Fruit fly (Drosophila melanogaster) whole organism, embryonic: ENCODE results near the gene CG5828.

Experiments used
- B-H1 ChIP-seq: fragments of 200-800 bp; sonication (Bioruptor generic); IDR thresholded peaks from 3 replicates; pipeline ENCODE4 v1.3.6; 2022; ENCODE audit warnings: missing biosample characterization, missing genetic modification characterization
- B-H2 ChIP-seq: fragments of 200-800 bp; sonication (Bioruptor generic); optimal IDR thresholded peaks from 2 replicates; lab custom pipeline; 2018; ENCODE audit warnings: missing biosample characterization, mild to moderate bottlenecking, missing genetic modification characterization
- Blimp-1 ChIP-seq: fragments of 200-800 bp; sonication (Bioruptor generic); optimal IDR thresholded peaks from 3 replicates; lab custom pipeline; 2018; ENCODE audit warnings: missing biosample characterization, missing genetic modification characterization, mild to moderate bottlenecking, moderate library complexity, missing genetic modification reagents
- CG10267 ChIP-seq: fragments of 200-800 bp; sonication (Bioruptor generic); optimal IDR thresholded peaks from 2 replicates; lab custom pipeline; 2018; ENCODE audit warnings: missing biosample characterization, mild to moderate bottlenecking, missing genetic modification characterization, moderate library complexity
- CG10959 ChIP-seq: fragments of 200-800 bp; sonication (Bioruptor generic); IDR thresholded peaks from 2 replicates; pipeline ENCODE4 v1.3.6; 2022; ENCODE audit warnings: missing biosample characterization, missing genetic modification characterization
- CG12104 ChIP-seq: fragments of 200-800 bp; sonication (Bioruptor generic); optimal IDR thresholded peaks from 3 replicates; lab custom pipeline; 2016; ENCODE audit warnings: missing biosample characterization, missing genetic modification characterization
- CG1233 ChIP-seq: fragments of 200-800 bp; sonication (Bioruptor generic); optimal IDR thresholded peaks from 4 replicates; lab custom pipeline; 2018; ENCODE audit warnings: missing biosample characterization, mild to moderate bottlenecking, missing genetic modification characterization
- CG14441 ChIP-seq: fragments of 200-800 bp; sonication (Bioruptor generic); IDR thresholded peaks from 2 replicates; pipeline ENCODE4 v1.3.6; 2022; ENCODE audit warnings: missing biosample characterization, missing genetic modification characterization
- CG14710 ChIP-seq: fragments of 200-800 bp; sonication (Bioruptor generic); optimal IDR thresholded peaks from 3 replicates; lab custom pipeline; 2019; ENCODE audit warnings: missing biosample characterization, mild to moderate bottlenecking, missing genetic modification characterization, moderate library complexity
- CG15514 ChIP-seq: fragments of 200-800 bp; sonication (Bioruptor generic); optimal IDR thresholded peaks from 3 replicates; lab custom pipeline; 2017; ENCODE audit warnings: missing biosample characterization, missing genetic modification characterization, mild to moderate bottlenecking, moderate library complexity, missing genetic modification reagents
- CG16779 ChIP-seq: fragments of 200-800 bp; sonication (Bioruptor generic); IDR thresholded peaks from 2 replicates; pipeline ENCODE4 v1.3.6; 2022; ENCODE audit warnings: missing biosample characterization, missing genetic modification characterization
- CG17912 ChIP-seq: fragments of 200-800 bp; sonication (Bioruptor generic); optimal IDR thresholded peaks from 2 replicates; lab custom pipeline; 2018; ENCODE audit warnings: missing biosample characterization, mild to moderate bottlenecking, missing genetic modification characterization
- CG18619 ChIP-seq: fragments of 200-800 bp; sonication (Bioruptor generic); optimal IDR thresholded peaks from 3 replicates; lab custom pipeline; 2017; ENCODE audit warnings: missing biosample characterization, mild to moderate bottlenecking, missing genetic modification characterization
- CG18764 ChIP-seq: fragments of 200-800 bp; sonication (Bioruptor generic); optimal IDR thresholded peaks from 3 replicates; lab custom pipeline; 2016; ENCODE audit warnings: missing biosample characterization, missing genetic modification characterization
- CG31388 ChIP-seq: fragments of 200-800 bp; sonication (Bioruptor generic); optimal IDR thresholded peaks from 2 replicates; lab custom pipeline; 2016; ENCODE audit warnings: missing biosample characterization, missing genetic modification characterization
- CG33213 ChIP-seq: fragments of 200-800 bp; sonication (Bioruptor generic); optimal IDR thresholded peaks from 3 replicates; lab custom pipeline; 2016; ENCODE audit warnings: missing biosample characterization, missing genetic modification characterization
- CG34376 ChIP-seq: fragments of 200-800 bp; sonication (Bioruptor generic); optimal IDR thresholded peaks from 2 replicates; lab custom pipeline; 2018; ENCODE audit warnings: missing biosample characterization, mild to moderate bottlenecking, missing genetic modification characterization
- CG34422 ChIP-seq: fragments of 200-800 bp; sonication (Bioruptor generic); IDR thresholded peaks from 3 replicates; pipeline ENCODE4 v1.3.6; 2022; ENCODE audit warnings: missing biosample characterization, missing genetic modification characterization
- CG7745 ChIP-seq: fragments of 200-800 bp; sonication (Bioruptor generic); optimal IDR thresholded peaks from 2 replicates; lab custom pipeline; 2018; ENCODE audit warnings: missing biosample characterization, mild to moderate bottlenecking, missing genetic modification characterization, moderate library complexity
- CG7839 ChIP-seq: fragments of 200-800 bp; sonication (Bioruptor generic); optimal IDR thresholded peaks from 3 replicates; lab custom pipeline; 2018; ENCODE audit warnings: missing biosample characterization, mild to moderate bottlenecking, missing genetic modification characterization, moderate library complexity
- CG8944 ChIP-seq: fragments of 200-800 bp; sonication (Bioruptor generic); optimal IDR thresholded peaks from 3 replicates; lab custom pipeline; 2016; ENCODE audit warnings: missing biosample characterization, missing genetic modification characterization
- CG9797 ChIP-seq: fragments of 200-800 bp; sonication (Bioruptor generic); optimal IDR thresholded peaks from 3 replicates; lab custom pipeline; 2018; ENCODE audit warnings: missing biosample characterization, mild to moderate bottlenecking, missing genetic modification characterization
- CHES-1-like ChIP-seq: fragments of 200-800 bp; sonication (Bioruptor generic); optimal IDR thresholded peaks from 2 replicates; lab custom pipeline; 2016; ENCODE audit warnings: missing biosample characterization, missing genetic modification characterization
- D ChIP-seq, 2 experiments: fragments of 200-800 bp in 1 of 2; fragments of >200 bp in 1 of 2; sonication (Bioruptor generic) in 1 of 2; optimal IDR thresholded peaks; 2 replicates in 1 of 2; 3 replicates in 1 of 2; lab custom pipeline; 2017; ENCODE audit warnings: mild to moderate bottlenecking in 1 of 2, missing biosample characterization in 1 of 2, missing genetic modification characterization in 1 of 2, missing genetic modification reagents in 1 of 2
- Doc2 ChIP-seq: fragments of 200-800 bp; sonication (Bioruptor generic); IDR thresholded peaks from 2 replicates; pipeline ENCODE4 v1.3.6; 2022; ENCODE audit warnings: missing biosample characterization, missing genetic modification characterization
- Doc3 ChIP-seq: fragments of 200-800 bp; sonication (Bioruptor generic); IDR thresholded peaks from 3 replicates; pipeline ENCODE4 v1.3.6; 2022; ENCODE audit warnings: missing biosample characterization, missing genetic modification characterization; ENCODE audit not compliant: partially characterized antibody
- H2.0 ChIP-seq: fragments of 200-800 bp; sonication (Bioruptor generic); IDR thresholded peaks from 2 replicates; pipeline ENCODE4 v1.3.6; 2022; ENCODE audit warnings: missing biosample characterization, missing genetic modification characterization
- HLH3B ChIP-seq: fragments of 200-800 bp; sonication (Bioruptor generic); IDR thresholded peaks from 2 replicates; pipeline ENCODE4 v1.3.6; 2022; ENCODE audit warnings: missing biosample characterization, missing genetic modification characterization
- HmgD ChIP-seq: fragments of 200-800 bp; sonication (Bioruptor generic); optimal IDR thresholded peaks from 3 replicates; lab custom pipeline; 2016; ENCODE audit warnings: missing biosample characterization, missing genetic modification characterization
- Jarid2 ChIP-seq: fragments of 200-800 bp; sonication (Bioruptor generic); optimal IDR thresholded peaks from 3 replicates; lab custom pipeline; 2017; ENCODE audit warnings: mild to moderate bottlenecking, missing biosample characterization, missing genetic modification reagents, missing genetic modification characterization
- Kr ChIP-seq: fragments of 200-800 bp; sonication (Bioruptor generic); optimal IDR thresholded peaks from 2 replicates; lab custom pipeline; 2017; ENCODE audit warnings: missing biosample characterization, mild to moderate bottlenecking, missing genetic modification characterization
- Lhr ChIP-seq: fragments of 200-800 bp; sonication (Bioruptor generic); optimal IDR thresholded peaks from 3 replicates; lab custom pipeline; 2017; ENCODE audit warnings: mild to moderate bottlenecking, missing biosample characterization, missing genetic modification reagents, missing genetic modification characterization
- MBD-R2 ChIP-seq: fragments of 200-800 bp; sonication (Bioruptor generic); IDR thresholded peaks from 2 replicates; pipeline ENCODE4 v1.3.6; 2022; ENCODE audit warnings: missing biosample characterization, missing genetic modification characterization
- NK7.1 ChIP-seq: fragments of 200-800 bp; sonication (Bioruptor generic); optimal IDR thresholded peaks from 3 replicates; lab custom pipeline; 2016; ENCODE audit warnings: missing biosample characterization, missing genetic modification characterization
- Pdp1 ChIP-seq, 2 experiments: fragments of 200-800 bp; sonication (Bioruptor generic); optimal IDR thresholded peaks; 3 replicates each; lab custom pipeline; 2016; ENCODE audit warnings: missing biosample characterization in 2 of 2, missing genetic modification characterization in 2 of 2, mild to moderate bottlenecking in 1 of 2, moderate library complexity in 1 of 2
- Sox100B ChIP-seq: fragments of 200-800 bp; sonication (Bioruptor generic); optimal IDR thresholded peaks from 3 replicates; lab custom pipeline; 2018; ENCODE audit warnings: missing biosample characterization, mild to moderate bottlenecking, missing genetic modification characterization
- Sry-β ChIP-seq: fragments of 200-800 bp; sonication (Bioruptor generic); optimal IDR thresholded peaks from 2 replicates; lab custom pipeline; 2018; ENCODE audit warnings: missing biosample characterization, mild to moderate bottlenecking, missing genetic modification characterization, moderate library complexity
- ash1 ChIP-seq: fragments of 200-800 bp; sonication (Bioruptor generic); optimal IDR thresholded peaks from 2 replicates; lab custom pipeline; 2018; ENCODE audit warnings: missing biosample characterization, mild to moderate bottlenecking, missing genetic modification characterization
- bowl ChIP-seq: fragments of 200-800 bp; sonication (Bioruptor generic); IDR thresholded peaks from 2 replicates; pipeline ENCODE4 v1.3.6; 2022; ENCODE audit warnings: missing biosample characterization, missing genetic modification characterization
- cas ChIP-seq: fragments of 200-800 bp; sonication (Bioruptor generic); IDR thresholded peaks from 2 replicates; pipeline ENCODE4 v1.3.6; 2022; ENCODE audit warnings: missing biosample characterization, missing genetic modification characterization
- ci ChIP-seq: fragments of 200-800 bp; sonication (Bioruptor generic); IDR thresholded peaks from 3 replicates; pipeline ENCODE4 v1.3.6; 2022; ENCODE audit warnings: missing biosample characterization, missing genetic modification characterization
- cwo ChIP-seq: fragments of 200-800 bp; sonication (Bioruptor generic); optimal IDR thresholded peaks from 3 replicates; lab custom pipeline; 2017; ENCODE audit warnings: missing biosample characterization, missing genetic modification characterization, mild to moderate bottlenecking, moderate library complexity, missing genetic modification reagents
- gfzf ChIP-seq: fragments of 200-800 bp; sonication (Bioruptor generic); optimal IDR thresholded peaks from 2 replicates; lab custom pipeline; 2016; ENCODE audit warnings: missing biosample characterization, mild to moderate bottlenecking, missing genetic modification characterization, moderate library complexity
- gsb-n ChIP-seq: fragments of 200-800 bp; sonication (Bioruptor generic); optimal IDR thresholded peaks from 3 replicates; lab custom pipeline; 2018; ENCODE audit warnings: missing biosample characterization, mild to moderate bottlenecking, missing genetic modification characterization
- ham ChIP-seq: fragments of 200-800 bp; sonication (Bioruptor generic); IDR thresholded peaks from 2 replicates; pipeline ENCODE4 v1.3.6; 2022; ENCODE audit warnings: missing biosample characterization, missing genetic modification characterization
- her ChIP-seq: fragments of 200-800 bp; sonication (Bioruptor generic); optimal IDR thresholded peaks from 2 replicates; lab custom pipeline; 2016; ENCODE audit warnings: missing biosample characterization, missing genetic modification characterization
- nmo ChIP-seq: fragments of 200-800 bp; sonication (Bioruptor generic); optimal IDR thresholded peaks from 2 replicates; lab custom pipeline; 2018; ENCODE audit warnings: missing biosample characterization, mild to moderate bottlenecking, missing genetic modification characterization, moderate library complexity
- pita ChIP-seq: fragments of 200-800 bp; sonication (Bioruptor generic); optimal IDR thresholded peaks from 2 replicates; lab custom pipeline; 2017; ENCODE audit warnings: missing biosample characterization, mild to moderate bottlenecking, missing genetic modification characterization
- sens ChIP-seq: fragments of 200-800 bp; sonication (Bioruptor generic); peaks from one replicate; lab custom pipeline; 2016; ENCODE audit warnings: missing biosample characterization, missing genetic modification characterization

The CG5828 gene

DNA sequence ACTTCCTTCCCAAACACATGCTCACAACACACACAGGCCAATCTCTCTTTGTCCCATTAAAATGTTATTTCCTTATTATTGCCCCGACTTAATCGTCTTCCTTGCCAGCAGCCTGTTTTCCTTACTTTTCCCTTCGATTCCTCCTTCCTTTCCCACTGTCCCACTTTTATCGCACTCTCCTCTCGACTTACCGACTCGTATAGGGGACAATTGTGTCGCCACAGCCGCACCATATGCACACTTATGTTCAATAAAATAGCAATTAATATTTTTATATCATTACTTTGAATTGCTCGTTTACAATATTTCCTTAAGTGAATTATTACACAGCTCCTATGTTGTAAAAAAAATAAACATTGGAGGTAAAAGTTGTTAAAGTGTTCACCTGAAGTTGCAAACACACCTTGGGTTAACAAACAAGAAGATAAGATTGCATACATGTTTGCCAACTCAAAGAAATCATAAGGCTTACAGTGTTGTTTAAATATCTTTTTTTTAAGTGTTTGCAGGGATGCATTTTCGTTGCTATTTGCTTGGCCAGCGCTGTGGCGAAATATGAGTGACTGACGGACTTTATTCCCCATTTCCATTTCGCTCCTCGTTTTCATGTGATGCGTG, 6.8 kb upstream of the CG5828 start (continued):
- TF ChIP-seq CG15514 (GFP tag; lab: Kevin White, UChicago) (peak; percentile 63), CG14710 (tag; lab: Kevin White, UChicago) (peak; percentile 72), CG7745 (tag; lab: Kevin White, UChicago) (no peak), bowl (peak; percentile 38; the same call in 1 of the 2 replicates), CG34422 (GFP tag; lab: Robert Waterston, UW) (peak; percentile 49; the same call in 1 of the 3 replicates), gfzf (GFP tag; lab: Kevin White, UChicago) (no peak), ham (no peak), Jarid2 (peak; percentile 53), pita (GFP tag; lab: Kevin White, UChicago) (no peak), her (peak; percentile 51), sens (GFP tag; lab: Kevin White, UChicago) (peak; percentile 94), Sry-β (GFP tag; lab: Kevin White, UChicago) (peak; percentile 25), Doc3 (GFP tag; lab: Robert Waterston, UW) (no peak), Doc2 (GFP tag; lab: Robert Waterston, UW) (no peak), B-H1 (GFP tag; lab: Robert Waterston, UW) (peak; percentile 37; the same call in 2 of the 3 replicates), CG18619 (peak; percentile 76), ci (peak; percentile 86), gsb-n (peak; percentile 72), NK7.1 (GFP tag; lab: Kevin White, UChicago) (peak; percentile 16), Lhr (GFP tag; lab: Kevin White, UChicago) (no peak), CG12104 (GFP tag; lab: Kevin White, UChicago) (peak; percentile 81), CG16779 (no peak), CG31388 (peak; percentile 29), CG1233 (GFP tag; lab: Kevin White, UChicago) (peak; percentile 78), D (optimal IDR thresholded peaks at IDR 0.05; lab: Kevin White, UChicago) (no peak), D (GFP tag; optimal IDR thresholded peaks at IDR 0.05; lab: Kevin White, UChicago) (peak; percentile 83), HmgD (GFP tag; lab: Kevin White, UChicago) (peak; percentile 26), CG9797 (GFP tag; lab: Kevin White, UChicago) (no peak), B-H2 (GFP tag; lab: Kevin White, UChicago) (no peak), CG34376 (GFP tag; lab: Kevin White, UChicago) (peak; percentile 44), ash1 (GFP tag; lab: Kevin White, UChicago) (no peak), HLH3B (GFP tag; lab: Robert Waterston, UW) (peak; percentile 53), CG10267 (peak; percentile 77), CG14441 (GFP tag; lab: Robert Waterston, UW) (peak; percentile 68), Sox100B (GFP tag; lab: Kevin White, UChicago) (peak; percentile 89), CG18764 (peak; percentile 38), CHES-1-like (peak; percentile 39), cas (GFP tag; lab: Robert Waterston, UW) (no peak), Kr (GFP tag; lab: Kevin White, UChicago) (no peak), CG33213 (GFP tag; lab: Kevin White, UChicago) (peak; percentile 63), nmo (peak; percentile 85), CG10959 (peak; percentile 25; the same call in 1 of the 2 replicates), Blimp-1 (GFP tag; lab: Kevin White, UChicago) (peak; percentile 75), CG7839 (tag; lab: Kevin White, UChicago) (peak; percentile 89), MBD-R2 (GFP tag; lab: Robert Waterston, UW) (no peak), CG17912 (GFP tag; lab: Kevin White, UChicago) (no peak), CG8944 (GFP tag; lab: Kevin White, UChicago) (peak; percentile 13), Pdp1 (GFP tag; optimal IDR thresholded peaks at IDR 0.05; lab: Kevin White, UChicago) (peak; percentile 66 to 67), cwo (GFP tag; lab: Kevin White, UChicago) (peak; percentile 78), H2.0 (GFP tag; lab: Robert Waterston, UW) (peak; percentile 50; the same call in 1 of the 2 replicates)
